Fruit fly (Drosophila melanogaster): ENCODE measurements around the gene AMPdeam.

The AMPdeam gene

dm6 chrX:13845728-13846127, at the start of gene AMPdeam:
AMPdeam (minus strand) TSS chrX:13845866.
- peak; percentile 46 for TF ChIP-seq rgr (GFP tag; optimal IDR thresholded peaks at IDR 0.05)
- peak; percentile 20 for TF ChIP-seq Jra (GFP tag; optimal IDR thresholded peaks at IDR 0.05)
- TF ChIP-seq ey (GFP tag; optimal IDR thresholded peaks at IDR 0.05) = no peak
- TF ChIP-seq dmrt93B (GFP tag; optimal IDR thresholded peaks at IDR 0.05) = no peak
- no peak for TF ChIP-seq jim (GFP tag; optimal IDR thresholded peaks at IDR 0.05)
- no peak for TF ChIP-seq CG9705 (GFP tag; optimal IDR thresholded peaks at IDR 0.05)
- no peak for TF ChIP-seq HLH106 (tag; optimal IDR thresholded peaks at IDR 0.05)
- TF ChIP-seq Mio (GFP tag; optimal IDR thresholded peaks at IDR 0.05) = no peak
- TF ChIP-seq lola (GFP tag; optimal IDR thresholded peaks at IDR 0.05) = no peak
- no peak for TF ChIP-seq h (GFP tag; optimal IDR thresholded peaks at IDR 0.05)
- TF ChIP-seq CG32264 (GFP tag; optimal IDR thresholded peaks at IDR 0.05) = no peak
- TF ChIP-seq tai (GFP tag; optimal IDR thresholded peaks at IDR 0.05) = peak; percentile 40
- TF ChIP-seq pan (optimal IDR thresholded peaks at IDR 0.05) = no peak
- TF ChIP-seq Dif (GFP tag; optimal IDR thresholded peaks at IDR 0.05; ENCODE audit: partially characterized antibody) = peak; percentile 54
- peak; percentile 53 for TF ChIP-seq brk (GFP tag; optimal IDR thresholded peaks at IDR 0.05)
- TF ChIP-seq Myc (optimal IDR thresholded peaks at IDR 0.05) = peak; percentile 9
- no peak for TF ChIP-seq sv (GFP tag; optimal IDR thresholded peaks at IDR 0.05)
- peak; percentile 54 for TF ChIP-seq Hr83 (GFP tag; optimal IDR thresholded peaks at IDR 0.05; ENCODE audit: poor library complexity, severe bottlenecking)
- peak; percentile 35 for TF ChIP-seq Hnf4 (GFP tag; optimal IDR thresholded peaks at IDR 0.05)
- TF ChIP-seq Abd-B (GFP tag; optimal IDR thresholded peaks at IDR 0.05) = no peak
- no peak for TF ChIP-seq N (GFP tag; optimal IDR thresholded peaks at IDR 0.05)
- no peak for TF ChIP-seq usp (GFP tag; optimal IDR thresholded peaks at IDR 0.05)
- peak in 1 of 2 experiments; percentile 48 for TF ChIP-seq foxo (GFP tag; optimal IDR thresholded peaks at IDR 0.05)
- no peak for TF ChIP-seq CrebA (GFP tag; optimal IDR thresholded peaks at IDR 0.05; ENCODE audit: borderline replicate concordance)
- peak; percentile 32 for TF ChIP-seq dsf (GFP tag; optimal IDR thresholded peaks at IDR 0.05; ENCODE audit: borderline replicate concordance)
- TF ChIP-seq GATAd (GFP tag; optimal IDR thresholded peaks at IDR 0.05) = no peak
- peak; percentile 53 for TF ChIP-seq fru (GFP tag; optimal IDR thresholded peaks at IDR 0.05)
- no peak for TF ChIP-seq Sp1 (GFP tag; optimal IDR thresholded peaks at IDR 0.05)
- TF ChIP-seq OdsH (GFP tag; optimal IDR thresholded peaks at IDR 0.05) = peak; percentile 28
- no peak for TF ChIP-seq sage (GFP tag; optimal IDR thresholded peaks at IDR 0.05)
- TF ChIP-seq Hr78 (GFP tag; optimal IDR thresholded peaks at IDR 0.05) = no peak
- no peak for TF ChIP-seq psq (GFP tag; optimal IDR thresholded peaks at IDR 0.05)
- no peak for TF ChIP-seq Rel (GFP tag; optimal IDR thresholded peaks at IDR 0.05)
- peak; percentile 49 for TF ChIP-seq Rel (tag; optimal IDR thresholded peaks at IDR 0.05)
- TF ChIP-seq br (GFP tag; optimal IDR thresholded peaks at IDR 0.05) = no peak
- no peak for TF ChIP-seq woc (GFP tag; optimal IDR thresholded peaks at IDR 0.05)
- TF ChIP-seq Vsx2 (GFP tag; optimal IDR thresholded peaks at IDR 0.05; ENCODE audit: partially characterized antibody) = no peak

- TF ChIP-seq Myc (optimal IDR thresholded peaks at IDR 0.05) = no peak
- TF ChIP-seq pan (optimal IDR thresholded peaks at IDR 0.05) = no peak
- no peak for TF ChIP-seq brk (GFP tag; optimal IDR thresholded peaks at IDR 0.05)
These were observed 48.9 kb upstream of the AMPdeam start for dm6 chrX:13894518-13894917.

dm6 chrX:13890903-13891449, 45.3 kb upstream of the AMPdeam start:
- TF ChIP-seq Jra (GFP tag; optimal IDR thresholded peaks at IDR 0.05) (no peak), tai (GFP tag; optimal IDR thresholded peaks at IDR 0.05) (no peak), br (GFP tag; optimal IDR thresholded peaks at IDR 0.05) (peak; percentile 63), Mio (GFP tag; optimal IDR thresholded peaks at IDR 0.05) (no peak), N (GFP tag; optimal IDR thresholded peaks at IDR 0.05) (no peak), pan (optimal IDR thresholded peaks at IDR 0.05) (peak; percentile 36), CG9705 (GFP tag; optimal IDR thresholded peaks at IDR 0.05) (peak; percentile 64), Abd-B (GFP tag; optimal IDR thresholded peaks at IDR 0.05) (no peak), OdsH (GFP tag; optimal IDR thresholded peaks at IDR 0.05) (peak; percentile 84), brk (GFP tag; optimal IDR thresholded peaks at IDR 0.05) (peak; percentile 67), ey (GFP tag; optimal IDR thresholded peaks at IDR 0.05) (peak; percentile 75), fru (GFP tag; optimal IDR thresholded peaks at IDR 0.05) (peak; percentile 86), HLH106 (tag; optimal IDR thresholded peaks at IDR 0.05) (peak; percentile 92), Dfd (GFP tag; optimal IDR thresholded peaks at IDR 0.05) (peak; percentile 45), Hnf4 (GFP tag; optimal IDR thresholded peaks at IDR 0.05) (peak; percentile 39), sv (GFP tag; optimal IDR thresholded peaks at IDR 0.05) (peak; percentile 91), usp (GFP tag; optimal IDR thresholded peaks at IDR 0.05) (no peak), Dif (GFP tag; optimal IDR thresholded peaks at IDR 0.05; ENCODE audit: partially characterized antibody) (no peak), woc (GFP tag; optimal IDR thresholded peaks at IDR 0.05) (peak; percentile 74), Myc (optimal IDR thresholded peaks at IDR 0.05) (no peak), sage (GFP tag; optimal IDR thresholded peaks at IDR 0.05) (peak; percentile 64), Vsx2 (GFP tag; optimal IDR thresholded peaks at IDR 0.05; ENCODE audit: partially characterized antibody) (no peak), dl (GFP tag; optimal IDR thresholded peaks at IDR 0.05; ENCODE audit: insufficient read depth in 1 of 2, partially characterized antibody in 2 of 2) (no peak), rgr (GFP tag; optimal IDR thresholded peaks at IDR 0.05) (peak; percentile 77), foxo (GFP tag; optimal IDR thresholded peaks at IDR 0.05) (peak in 1 of 2 experiments; percentile 86), Rel (GFP tag; optimal IDR thresholded peaks at IDR 0.05) (peak; percentile 39), Rel (tag; optimal IDR thresholded peaks at IDR 0.05) (peak; percentile 25), GATAd (GFP tag; optimal IDR thresholded peaks at IDR 0.05) (peak; percentile 0), Sp1 (GFP tag; optimal IDR thresholded peaks at IDR 0.05) (peak; percentile 87), jim (GFP tag; optimal IDR thresholded peaks at IDR 0.05) (no peak), psq (GFP tag; optimal IDR thresholded peaks at IDR 0.05) (peak; percentile 66), Hr83 (GFP tag; optimal IDR thresholded peaks at IDR 0.05; ENCODE audit: poor library complexity, severe bottlenecking) (no peak), Hr78 (GFP tag; optimal IDR thresholded peaks at IDR 0.05) (no peak), CrebA (GFP tag; optimal IDR thresholded peaks at IDR 0.05; ENCODE audit: borderline replicate concordance) (peak; percentile 10), CG32264 (GFP tag; optimal IDR thresholded peaks at IDR 0.05) (no peak), dsf (GFP tag; optimal IDR thresholded peaks at IDR 0.05; ENCODE audit: borderline replicate concordance) (peak; percentile 2), dmrt93B (GFP tag; optimal IDR thresholded peaks at IDR 0.05) (peak; percentile 82), h (GFP tag; optimal IDR thresholded peaks at IDR 0.05) (peak; percentile 85), lola (GFP tag; optimal IDR thresholded peaks at IDR 0.05) (no peak)
